Fruit fly (Drosophila melanogaster) whole organism, embryonic: ENCODE measurements around the gene Nmt.

Source experiments
- ATbp ChIP-seq: fragments of 200-800 bp; sonication (Bioruptor generic); optimal IDR thresholded peaks from 2 replicates; lab custom pipeline; 2017; ENCODE audit warnings: missing biosample characterization, mild to moderate bottlenecking, missing genetic modification characterization, missing genetic modification reagents
- CG12744 ChIP-seq: fragments of 200-800 bp; sonication (Bioruptor generic); optimal IDR thresholded peaks from 2 replicates; lab custom pipeline; 2016; ENCODE audit warnings: missing biosample characterization, missing genetic modification characterization
- CG18262 ChIP-seq: fragments of 200-800 bp; optimal IDR thresholded peaks from 3 replicates; lab custom pipeline; 2019; ENCODE audit warnings: missing biosample characterization, mild to moderate bottlenecking, missing genetic modification characterization, moderate library complexity
- CG3838 ChIP-seq: fragments of 200-800 bp; sonication (Bioruptor generic); optimal IDR thresholded peaks from 3 replicates; lab custom pipeline; 2016; ENCODE audit warnings: missing biosample characterization, missing genetic modification characterization
- CG7271 ChIP-seq: fragments of 200-800 bp; sonication (Bioruptor generic); optimal IDR thresholded peaks from 2 replicates; lab custom pipeline; 2018; ENCODE audit warnings: missing biosample characterization, mild to moderate bottlenecking, missing genetic modification characterization, moderate library complexity
- CrebB ChIP-seq: fragments of 200-800 bp; sonication (Bioruptor generic); optimal IDR thresholded peaks from 3 replicates; lab custom pipeline; 2018; ENCODE audit warnings: missing biosample characterization, mild to moderate bottlenecking, missing genetic modification characterization
- D ChIP-seq, 2 experiments: fragments of 200-800 bp in 1 of 2; fragments of >200 bp in 1 of 2; sonication (Bioruptor generic) in 1 of 2; optimal IDR thresholded peaks; 2 replicates in 1 of 2; 3 replicates in 1 of 2; lab custom pipeline; 2017; ENCODE audit warnings: mild to moderate bottlenecking in 1 of 2, missing biosample characterization in 1 of 2, missing genetic modification characterization in 1 of 2, missing genetic modification reagents in 1 of 2
- MTF-1 ChIP-seq: fragments of 200-800 bp; sonication (Bioruptor generic); optimal IDR thresholded peaks from 2 replicates; lab custom pipeline; 2018; ENCODE audit warnings: missing biosample characterization, mild to moderate bottlenecking, missing genetic modification characterization, borderline replicate concordance
- Max ChIP-seq: fragments of 200-800 bp; sonication (Bioruptor generic); optimal IDR thresholded peaks from 2 replicates; lab custom pipeline; 2016; ENCODE audit warnings: missing biosample characterization, mild to moderate bottlenecking, missing genetic modification characterization
- bcd ChIP-seq: fragments of 200-800 bp; sonication (Bioruptor generic); optimal IDR thresholded peaks from 2 replicates; lab custom pipeline; 2017; ENCODE audit warnings: missing biosample characterization, mild to moderate bottlenecking, missing genetic modification characterization
- bowl ChIP-seq: fragments of 200-800 bp; sonication (Bioruptor generic); IDR thresholded peaks from 2 replicates; pipeline ENCODE4 v1.3.6; 2022; ENCODE audit warnings: missing biosample characterization, missing genetic modification characterization
- lola ChIP-seq, 3 experiments: fragments of >200 bp in 2 of 3; fragments of 200-800 bp in 1 of 3; sonication (Bioruptor generic) in 1 of 3; optimal IDR thresholded peaks; 2 replicates each; lab custom pipeline; 2017 to 2019; ENCODE audit warnings: missing biosample characterization in 3 of 3, missing genetic modification characterization in 3 of 3, mild to moderate bottlenecking in 1 of 3, moderate library complexity in 1 of 3

DNA sequence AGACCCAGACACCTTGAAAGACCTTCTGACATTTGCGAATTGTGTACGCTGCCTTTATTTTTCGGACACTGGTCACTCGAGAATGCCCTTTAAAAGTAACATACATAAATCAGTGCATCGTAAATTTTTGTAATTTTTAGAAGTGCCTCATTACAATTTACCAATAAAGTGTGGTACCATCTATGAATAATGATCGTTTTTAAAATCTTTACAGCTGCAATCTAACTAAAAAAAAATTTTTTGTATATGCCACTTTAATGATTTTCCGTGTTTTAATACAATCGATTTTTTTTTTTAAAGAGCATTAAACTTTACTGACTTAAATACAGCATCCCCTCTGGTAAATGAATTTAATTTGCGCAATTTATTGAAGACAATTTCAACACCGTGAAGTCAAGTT lies 21.1 kb downstream of the Nmt start:
- TF ChIP-seq bcd (GFP tag; lab: Kevin White, UChicago): no peak
- TF ChIP-seq MTF-1 (GFP tag; lab: Kevin White, UChicago): no peak
- TF ChIP-seq bowl (GFP tag; lab: Robert Waterston, UW): no peak
- no peak for TF ChIP-seq CG7271
- no peak for TF ChIP-seq ATbp (GFP tag; lab: Kevin White, UChicago)
- no peak for TF ChIP-seq lola (GFP tag; optimal IDR thresholded peaks at IDR 0.05; lab: Kevin White, UChicago)
- no peak for TF ChIP-seq CrebB
- no peak for TF ChIP-seq CG12744 (GFP tag; lab: Kevin White, UChicago)
- TF ChIP-seq D (optimal IDR thresholded peaks at IDR 0.05; lab: Kevin White, UChicago): no peak
- TF ChIP-seq D (GFP tag; optimal IDR thresholded peaks at IDR 0.05; lab: Kevin White, UChicago): no peak
- TF ChIP-seq CG18262 (tag; lab: Kevin White, UChicago): no peak
- no peak for TF ChIP-seq CG3838
- no peak for TF ChIP-seq Max (GFP tag; lab: Kevin White, UChicago)
